Worm (Caenorhabditis elegans) whole organism, mixed stage, embryonic: ENCODE data around the gene Y50D4A.6.

Experiments
- blmp-1 ChIP-seq: fragments of 150-350 bp; optimal IDR thresholded peaks from 2 replicates; lab custom pipeline; 2014; ENCODE audit warnings: missing biosample characterization, missing genetic modification characterization
- elt-1 ChIP-seq: sonication (generic microtip); optimal IDR thresholded peaks from 2 replicates; lab custom pipeline; 2017; ENCODE audit warnings: missing genetic modification characterization, mild to moderate bottlenecking, missing compliant biosample characterization, antibody characterized with exemption, moderate library complexity, borderline replicate concordance; ENCODE audit not compliant: insufficient read depth
- lin-13 ChIP-seq: fragments of 150-350 bp; optimal IDR thresholded peaks from 2 replicates; lab custom pipeline; 2014; ENCODE audit warnings: missing biosample characterization, missing genetic modification characterization
- lin-32 ChIP-seq: fragments of 200-800 bp; sonication (Bioruptor generic); optimal IDR thresholded peaks from 2 replicates; lab custom pipeline; 2018; ENCODE audit warnings: mild to moderate bottlenecking, missing genetic modification characterization, missing compliant biosample characterization
- nhr-76 ChIP-seq: sonication (generic microtip); optimal IDR thresholded peaks from 2 replicates; lab custom pipeline; 2017; ENCODE audit warnings: missing biosample characterization, missing genetic modification characterization
- pha-4 ChIP-seq: fragments of 150-350 bp; optimal IDR thresholded peaks from 2 replicates; lab custom pipeline; 2018; ENCODE audit warnings: missing biosample characterization, missing genetic modification reagents, missing genetic modification characterization
- snpc-4 ChIP-seq: fragments of 150-350 bp; optimal IDR thresholded peaks from 2 replicates; lab custom pipeline; 2014; ENCODE audit warnings: missing biosample characterization, missing genetic modification characterization
- unc-62 ChIP-seq: fragments of 150-350 bp; optimal IDR thresholded peaks from 2 replicates; lab custom pipeline; 2014; ENCODE audit warnings: missing biosample characterization, missing genetic modification reagents, missing genetic modification characterization

ce11 chrV:1228884-1229662 is 30.0 kb upstream of the Y50D4A.6 start:
- no peak for TF ChIP-seq snpc-4 (tag; lab: Kevin White, UChicago)
- no peak for TF ChIP-seq elt-1 (tag; lab: Kevin White, UChicago)
- no peak for TF ChIP-seq lin-32 (GFP tag; lab: Kevin White, UChicago)
- no peak for TF ChIP-seq blmp-1 (tag; lab: Kevin White, UChicago)
- no peak for TF ChIP-seq lin-13 (tag; lab: Kevin White, UChicago)
- TF ChIP-seq unc-62 (GFP tag; lab: Kevin White, UChicago), result peak; percentile 53
- no peak for TF ChIP-seq pha-4 (tag; lab: Kevin White, UChicago)
- TF ChIP-seq nhr-76 (tag; lab: Kevin White, UChicago), result no peak
